Fruit fly (Drosophila melanogaster): Measurements from ENCODE around the gene ND-51.

The ND-51 gene

dm6 chr2L:6100202-6100689 is 37.7 kb upstream of the ND-51 start, which contains the start of gene stai (continued):
- no peak for TF ChIP-seq CG3407 (GFP tag; optimal IDR thresholded peaks at IDR 0.05)
- no peak for TF ChIP-seq schlank (tag; optimal IDR thresholded peaks at IDR 0.05)
- TF ChIP-seq kah (GFP tag; optimal IDR thresholded peaks at IDR 0.05) = no peak
- 0 out of 2 replicates have a peak, but pooled peaks have one; percentile 12 for TF ChIP-seq MBD-R2 (GFP tag; IDR thresholded peaks at IDR 0.05)
- no peak for TF ChIP-seq Ravus (GFP tag; IDR thresholded peaks at IDR 0.05)
- TF ChIP-seq crp (GFP tag; optimal IDR thresholded peaks at IDR 0.05) = peak in 1 of 2 experiments; percentile 47
- no peak for TF ChIP-seq CG6689 (GFP tag; IDR thresholded peaks at IDR 0.05)
- no peak for TF ChIP-seq CG10274 (GFP tag; optimal IDR thresholded peaks at IDR 0.05)
- no peak for TF ChIP-seq slbo (GFP tag; IDR thresholded peaks at IDR 0.05)
- TF ChIP-seq CG4360 (GFP tag; IDR thresholded peaks at IDR 0.05) = peak; percentile 86
- no peak for TF ChIP-seq vvl (GFP tag; IDR thresholded peaks at IDR 0.05)

dm6 chr2L:6099270-6099644 is 36.7 kb upstream of the ND-51 start:
- TF ChIP-seq otp (GFP tag; IDR thresholded peaks at IDR 0.05) (no peak), Nf-YC (tag; optimal IDR thresholded peaks at IDR 0.05) (no peak), row (GFP tag; IDR thresholded peaks at IDR 0.05) (peak; percentile 4; the same call in 1 of the 3 replicates), BEAF-32 (GFP tag; optimal IDR thresholded peaks at IDR 0.05) (no peak), CG1529 (GFP tag; optimal IDR thresholded peaks at IDR 0.05) (no peak), CG8290 (GFP tag; optimal IDR thresholded peaks at IDR 0.05) (no peak), CG8290 (tag; optimal IDR thresholded peaks at IDR 0.05) (no peak), Antp (GFP tag; optimal IDR thresholded peaks at IDR 0.05) (no peak), D19A (tag; optimal IDR thresholded peaks at IDR 0.05) (no peak), chinmo (GFP tag; IDR thresholded peaks at IDR 0.05; ENCODE audit: partially characterized antibody) (no peak), Ets65A (GFP tag) (peak; percentile 10), sens (GFP tag) (peak; percentile 49), CG13123 (GFP tag; optimal IDR thresholded peaks at IDR 0.05) (no peak)

- peak; percentile 99 for TF ChIP-seq unc-4 (GFP tag; IDR thresholded peaks at IDR 0.05; ENCODE audit: partially characterized antibody)
- TF ChIP-seq CG7357 (GFP tag; IDR thresholded peaks at IDR 0.05) = no peak
- no peak for TF ChIP-seq Vsx1 (GFP tag; optimal IDR thresholded peaks at IDR 0.05)
- peak; percentile 6 for TF ChIP-seq vfl (GFP tag; optimal IDR thresholded peaks at IDR 0.05)
- TF ChIP-seq Ssrp (tag; optimal IDR thresholded peaks at IDR 0.05) = no peak
- TF ChIP-seq so (GFP tag; IDR thresholded peaks at IDR 0.05) = no peak
- no peak for TF ChIP-seq sim (GFP tag; IDR thresholded peaks at IDR 0.05)
- peak; percentile 97 for TF ChIP-seq Opbp (GFP tag; IDR thresholded peaks at IDR 0.05; ENCODE audit: partially characterized antibody)
- TF ChIP-seq Dip3 (GFP tag; optimal IDR thresholded peaks at IDR 0.05) = no peak
- TF ChIP-seq CG13775 (GFP tag; optimal IDR thresholded peaks at IDR 0.05) = peak; percentile 47
- TF ChIP-seq tup (GFP tag; optimal IDR thresholded peaks at IDR 0.05) = no peak
- TF ChIP-seq stc (GFP tag; IDR thresholded peaks at IDR 0.05) = peak; percentile 35; the same call in 1 of the 2 replicates
- TF ChIP-seq fu2 (GFP tag; optimal IDR thresholded peaks at IDR 0.05) = no peak
- TF ChIP-seq CG13424 (tag; optimal IDR thresholded peaks at IDR 0.05) = peak; percentile 28
- TF ChIP-seq CG8388 (GFP tag; optimal IDR thresholded peaks at IDR 0.05) = peak; percentile 40
- TF ChIP-seq exex (tag; optimal IDR thresholded peaks at IDR 0.05) = peak; percentile 34
- no peak for TF ChIP-seq gt (GFP tag; IDR thresholded peaks at IDR 0.05)
- TF ChIP-seq CG13123 (GFP tag; optimal IDR thresholded peaks at IDR 0.05) = no peak
- TF ChIP-seq CG14441 (GFP tag; IDR thresholded peaks at IDR 0.05) = no peak
- TF ChIP-seq CG9797 (GFP tag; optimal IDR thresholded peaks at IDR 0.05) = peak; percentile 57
- no peak for TF ChIP-seq CG5245 (GFP tag; optimal IDR thresholded peaks at IDR 0.05)
- TF ChIP-seq CG8089 (GFP tag; optimal IDR thresholded peaks at IDR 0.05) = no peak
- TF ChIP-seq CG3065 (GFP tag; optimal IDR thresholded peaks at IDR 0.05) = no peak
- TF ChIP-seq CG15269 (tag; optimal IDR thresholded peaks at IDR 0.05) = no peak
- peak in 1 of 2 experiments; percentile 78 for TF ChIP-seq tll (GFP tag; optimal IDR thresholded peaks at IDR 0.05)
These were observed 36.1 kb upstream of the ND-51 start, which contains the start of gene CG9175 for dm6 chr2L:6098479-6099269. CG9175 (minus strand) TSS chr2L:6098966.
